Worm (Caenorhabditis elegans) whole organism, L3 larva: ENCODE results near the gene ver-3.

Experiments used
- R02D3.7 ChIP-seq: fragments of 150-350 bp; optimal IDR thresholded peaks from 2 replicates; lab custom pipeline; 2014; ENCODE audit warnings: missing biosample characterization, missing genetic modification characterization
- jun-1 ChIP-seq: fragments of 150-350 bp; optimal IDR thresholded peaks from 2 replicates; lab custom pipeline; 2014; ENCODE audit warnings: missing biosample characterization, missing genetic modification reagents, missing genetic modification characterization
- lin-39 ChIP-seq: fragments of 150-350 bp; optimal IDR thresholded peaks from 2 replicates; lab custom pipeline; 2018; ENCODE audit warnings: missing biosample characterization, missing genetic modification reagents, missing genetic modification characterization
- nhr-76 ChIP-seq: fragments of 150-350 bp; sonication (generic microtip); optimal IDR thresholded peaks from 5 replicates; lab custom pipeline; 2014; ENCODE audit warnings: missing biosample characterization, missing genetic modification characterization
- nhr-77 ChIP-seq: fragments of 150-350 bp; optimal IDR thresholded peaks from 2 replicates; lab custom pipeline; 2014; ENCODE audit warnings: missing biosample characterization, missing genetic modification characterization
- pha-4 ChIP-seq: fragments of 150-350 bp; optimal IDR thresholded peaks from 2 replicates; lab custom pipeline; 2014; ENCODE audit warnings: missing biosample characterization, missing genetic modification reagents, missing genetic modification characterization
- unc-39 ChIP-seq: sonication (generic microtip); optimal IDR thresholded peaks from 4 replicates; lab custom pipeline; 2017; ENCODE audit warnings: missing biosample characterization, missing genetic modification characterization
- unc-62 ChIP-seq: fragments of 150-350 bp; sonication (generic microtip); optimal IDR thresholded peaks from 4 replicates; lab custom pipeline; 2014; ENCODE audit warnings: missing biosample characterization, missing genetic modification reagents, missing genetic modification characterization

- TF ChIP-seq pha-4 (tag; lab: Kevin White, UChicago) (no peak), nhr-76 (no peak), unc-62 (GFP tag; lab: Kevin White, UChicago) (no peak), R02D3.7 (tag; lab: Kevin White, UChicago) (no peak), lin-39 (tag; lab: Kevin White, UChicago) (no peak), unc-39 (tag; lab: Kevin White, UChicago) (no peak), jun-1 (no peak), nhr-77 (tag; lab: Kevin White, UChicago) (no peak)
These were observed 10.2 kb upstream of the ver-3 start, which contains the start of gene ver-4 for ce11 chrX:10982051-10982450.
